Worm (Caenorhabditis elegans) whole organism, L4 larva: ENCODE data around the gene tor-2.
A peak's percentile ranks its signal among the peaks of the same experiment; 100 is the strongest.

Source experiments
- F37D6.2 ChIP-seq: sonication (generic microtip); optimal IDR thresholded peaks from 2 replicates; lab custom pipeline; 2016; ENCODE audit warnings: mild to moderate bottlenecking, missing genetic modification characterization, missing compliant biosample characterization
- R02D3.7 ChIP-seq: fragments of 150-350 bp; sonication (generic microtip); optimal IDR thresholded peaks from 3 replicates; lab custom pipeline; 2014; ENCODE audit warnings: missing biosample characterization, missing genetic modification characterization
- T26A8.4 ChIP-seq: fragments of 200-800 bp; sonication (Bioruptor generic); IDR thresholded peaks from 2 replicates; pipeline ENCODE4 v1.3.6; 2022; ENCODE audit warnings: missing genetic modification characterization, missing compliant biosample characterization
- Y48G9A.11 ChIP-seq: fragments of 200-800 bp; sonication (Bioruptor generic); IDR thresholded peaks from 2 replicates; pipeline ENCODE4 v1.3.6; 2022; ENCODE audit warnings: missing genetic modification reagents, missing genetic modification characterization, missing compliant biosample characterization
- ZK546.5 ChIP-seq, 2 experiments: sonication (generic microtip); optimal IDR thresholded peaks; 2 replicates each; lab custom pipeline; 2017; ENCODE audit warnings: missing biosample characterization in 2 of 2, missing genetic modification characterization in 2 of 2
- aly-2 ChIP-seq: sonication (generic microtip); optimal IDR thresholded peaks from 2 replicates; lab custom pipeline; 2018; ENCODE audit warnings: missing biosample characterization, missing genetic modification characterization
- ama-1 ChIP-seq: fragments of 150-350 bp; optimal IDR thresholded peaks from 2 replicates; lab custom pipeline; 2014; ENCODE audit warnings: inconsistent platforms, mixed read lengths
- attf-4 ChIP-seq: sonication (generic microtip); optimal IDR thresholded peaks from 3 replicates; lab custom pipeline; 2017; ENCODE audit warnings: missing biosample characterization, missing genetic modification characterization
- ceh-82 ChIP-seq: sonication (generic microtip); optimal IDR thresholded peaks from 2 replicates; lab custom pipeline; 2017; ENCODE audit warnings: missing biosample characterization, missing genetic modification characterization
- ces-1 ChIP-seq: fragments of 150-350 bp; sonication (generic microtip); optimal IDR thresholded peaks from 4 replicates; lab custom pipeline; 2014; ENCODE audit warnings: missing biosample characterization, missing genetic modification reagents, missing genetic modification characterization
- daf-12 ChIP-seq: fragments of 150-350 bp; optimal IDR thresholded peaks from 2 replicates; lab custom pipeline; 2014; ENCODE audit warnings: missing biosample characterization, missing genetic modification reagents, missing genetic modification characterization
- daf-19 ChIP-seq: fragments of 200-800 bp; sonication (Bioruptor generic); conservative IDR thresholded peaks from 2 replicates; pipeline ENCODE4 v1.3.6; 2022; ENCODE audit warnings: missing genetic modification characterization, missing compliant biosample characterization
- dmd-6 ChIP-seq: fragments of 200-800 bp; sonication (Bioruptor generic); IDR thresholded peaks from 2 replicates; pipeline ENCODE4 v1.3.6; 2022; ENCODE audit warnings: missing genetic modification reagents, missing genetic modification characterization, missing compliant biosample characterization
- dmd-9 ChIP-seq: fragments of 200-800 bp; sonication (Bioruptor generic); IDR thresholded peaks from 2 replicates; pipeline ENCODE4 v1.3.6; 2022; ENCODE audit warnings: missing genetic modification reagents, missing genetic modification characterization, missing compliant biosample characterization
- dpl-1 ChIP-seq: fragments of 150-350 bp; optimal IDR thresholded peaks from 2 replicates; lab custom pipeline; 2014; ENCODE audit warnings: missing biosample characterization, missing genetic modification reagents, missing genetic modification characterization
- egl-27 ChIP-seq: sonication (generic microtip); optimal IDR thresholded peaks from 3 replicates; lab custom pipeline; 2017; ENCODE audit warnings: missing biosample characterization, missing genetic modification reagents, missing genetic modification characterization
- hif-1 ChIP-seq, 2 experiments: sonication (generic microtip); optimal IDR thresholded peaks; 2 replicates each; lab custom pipeline; 2016 to 2017; ENCODE audit warnings: missing compliant biosample characterization in 2 of 2, missing genetic modification characterization in 2 of 2, missing genetic modification reagents in 2 of 2, missing genotype in 2 of 2, mild to moderate bottlenecking in 1 of 2
- hlh-11 ChIP-seq: fragments of 200-800 bp; sonication (Bioruptor generic); optimal IDR thresholded peaks from 2 replicates; lab custom pipeline; 2018; ENCODE audit warnings: mild to moderate bottlenecking, missing genetic modification characterization, missing compliant biosample characterization
- hlh-30 ChIP-seq: sonication (generic microtip); optimal IDR thresholded peaks from 2 replicates; lab custom pipeline; 2017; ENCODE audit warnings: antibody characterized with exemption, mild to moderate bottlenecking, missing genetic modification characterization, missing compliant biosample characterization; ENCODE audit not compliant: insufficient read depth
- hmg-1.1 ChIP-seq: fragments of 200-800 bp; sonication (Bioruptor generic); IDR thresholded peaks from 2 replicates; pipeline ENCODE4 v1.3.6; 2022; ENCODE audit warnings: missing genetic modification reagents, missing genetic modification characterization, missing compliant biosample characterization
- lin-1 ChIP-seq: fragments of 200-800 bp; sonication (Bioruptor generic); IDR thresholded peaks from 2 replicates; pipeline ENCODE4 v1.3.6; 2022; ENCODE audit warnings: missing genetic modification reagents, missing genetic modification characterization, missing compliant biosample characterization
- lin-13 ChIP-seq: fragments of 150-350 bp; optimal IDR thresholded peaks from 2 replicates; lab custom pipeline; 2014; ENCODE audit warnings: missing biosample characterization, missing genetic modification reagents, missing genetic modification characterization
- lin-15B ChIP-seq: fragments of 150-350 bp; sonication (generic microtip); optimal IDR thresholded peaks from 3 replicates; lab custom pipeline; 2014; ENCODE audit warnings: missing biosample characterization, missing genetic modification characterization
- lir-3 ChIP-seq: sonication (generic microtip); optimal IDR thresholded peaks from 2 replicates; lab custom pipeline; 2016; ENCODE audit warnings: mild to moderate bottlenecking, missing genetic modification characterization, missing compliant biosample characterization
- madf-5 ChIP-seq, 2 experiments: fragments of 200-800 bp; sonication (Bioruptor generic); IDR thresholded peaks; 2 replicates each; pipeline ENCODE4 v1.3.6; 2022; ENCODE audit warnings: missing compliant biosample characterization in 2 of 2, missing genetic modification characterization in 2 of 2
- mdt-29 ChIP-seq: fragments of 200-800 bp; sonication (Bioruptor generic); IDR thresholded peaks from 2 replicates; pipeline ENCODE4 v1.3.6; 2022; ENCODE audit warnings: missing genetic modification reagents, missing genetic modification characterization, missing compliant biosample characterization
- mep-1 ChIP-seq: fragments of 150-350 bp; sonication (generic microtip); optimal IDR thresholded peaks from 3 replicates; lab custom pipeline; 2014; ENCODE audit warnings: missing biosample characterization, missing genetic modification characterization
- nhr-10 ChIP-seq: fragments of 150-350 bp; optimal IDR thresholded peaks from 2 replicates; lab custom pipeline; 2014; ENCODE audit warnings: missing biosample characterization, missing genetic modification characterization
- nhr-102 ChIP-seq: sonication (generic microtip); optimal IDR thresholded peaks from 2 replicates; lab custom pipeline; 2016; ENCODE audit warnings: mild to moderate bottlenecking, missing genetic modification characterization, moderate library complexity, missing compliant biosample characterization
- nhr-25 ChIP-seq: sonication (generic microtip); optimal IDR thresholded peaks from 2 replicates; lab custom pipeline; 2017; ENCODE audit warnings: missing genetic modification characterization, mild to moderate bottlenecking, missing compliant biosample characterization, antibody characterized with exemption, moderate library complexity, borderline replicate concordance; ENCODE audit not compliant: insufficient read depth
- nhr-42 ChIP-seq: fragments of 200-800 bp; sonication (Bioruptor generic); IDR thresholded peaks from 2 replicates; pipeline ENCODE4 v1.3.6; 2022; ENCODE audit warnings: missing genetic modification characterization, missing compliant biosample characterization
- nhr-6 ChIP-seq: fragments of 150-350 bp; optimal IDR thresholded peaks from 2 replicates; lab custom pipeline; 2014; ENCODE audit warnings: missing biosample characterization, missing genetic modification characterization
- pqm-1 ChIP-seq: sonication (generic microtip); optimal IDR thresholded peaks from 2 replicates; lab custom pipeline; 2017; ENCODE audit warnings: missing biosample characterization, missing genetic modification characterization
- rbr-2 ChIP-seq: sonication (generic microtip); optimal IDR thresholded peaks from 2 replicates; lab custom pipeline; 2016; ENCODE audit warnings: missing genotype, missing genetic modification characterization, missing compliant biosample characterization
- saeg-2 ChIP-seq: fragments of 200-800 bp; sonication (Bioruptor generic); IDR thresholded peaks from 2 replicates; pipeline ENCODE4 v1.3.6; 2022; ENCODE audit warnings: missing genetic modification reagents, missing genetic modification characterization, missing compliant biosample characterization
- set-16 ChIP-seq: fragments of 200-800 bp; sonication (Bioruptor generic); IDR thresholded peaks from 2 replicates; pipeline ENCODE4 v1.3.6; 2022; ENCODE audit warnings: missing genetic modification reagents, missing genetic modification characterization, missing compliant biosample characterization
- skn-1 ChIP-seq: fragments of 150-350 bp; optimal IDR thresholded peaks from 2 replicates; lab custom pipeline; 2014; ENCODE audit warnings: missing biosample characterization, missing genetic modification characterization
- snpc-1.2 ChIP-seq: fragments of 200-800 bp; sonication (Bioruptor generic); IDR thresholded peaks from 2 replicates; pipeline ENCODE4 v1.3.6; 2022; ENCODE audit warnings: missing genetic modification reagents, missing genetic modification characterization, missing compliant biosample characterization
- snpc-4 ChIP-seq: fragments of 150-350 bp; optimal IDR thresholded peaks from 2 replicates; lab custom pipeline; 2014; ENCODE audit warnings: missing biosample characterization, missing genetic modification characterization
- spr-1 ChIP-seq: sonication (generic microtip); optimal IDR thresholded peaks from 2 replicates; lab custom pipeline; 2016; ENCODE audit warnings: mild to moderate bottlenecking, missing genetic modification characterization, missing compliant biosample characterization
- tag-97 ChIP-seq: fragments of 200-800 bp; sonication (Bioruptor generic); IDR thresholded peaks from 2 replicates; pipeline ENCODE4 v1.3.6; 2022; ENCODE audit warnings: missing genetic modification characterization, missing compliant biosample characterization
- unc-130 ChIP-seq: sonication (generic microtip); optimal IDR thresholded peaks from 2 replicates; lab custom pipeline; 2016; ENCODE audit warnings: missing genetic modification reagents, missing genetic modification characterization, missing compliant biosample characterization
- unc-62 ChIP-seq, 3 experiments: fragments of 150-350 bp in 1 of 3; sonication (generic microtip); optimal IDR thresholded peaks in 2 of 3; peaks in 1 of 3; 1 replicate in 1 of 3; 2 replicates in 2 of 3; lab custom pipeline; 2014 to 2017; ENCODE audit warnings: missing biosample characterization in 3 of 3, missing genetic modification characterization in 3 of 3, missing genetic modification reagents in 3 of 3, missing genotype in 1 of 3
- zag-1 ChIP-seq: fragments of 150-350 bp; optimal IDR thresholded peaks from 2 replicates; lab custom pipeline; 2014; ENCODE audit warnings: missing biosample characterization, missing genetic modification characterization
- zfp-3 ChIP-seq: fragments of 200-800 bp; sonication (Bioruptor generic); conservative IDR thresholded peaks from 2 replicates; pipeline ENCODE4 v1.3.6; 2022; ENCODE audit warnings: missing genetic modification reagents, missing genetic modification characterization, missing compliant biosample characterization
- ztf-7 ChIP-seq: fragments of 150-350 bp; optimal IDR thresholded peaks from 2 replicates; lab custom pipeline; 2014; ENCODE audit warnings: missing biosample characterization, missing genetic modification characterization

tor-2 gene

DNA sequence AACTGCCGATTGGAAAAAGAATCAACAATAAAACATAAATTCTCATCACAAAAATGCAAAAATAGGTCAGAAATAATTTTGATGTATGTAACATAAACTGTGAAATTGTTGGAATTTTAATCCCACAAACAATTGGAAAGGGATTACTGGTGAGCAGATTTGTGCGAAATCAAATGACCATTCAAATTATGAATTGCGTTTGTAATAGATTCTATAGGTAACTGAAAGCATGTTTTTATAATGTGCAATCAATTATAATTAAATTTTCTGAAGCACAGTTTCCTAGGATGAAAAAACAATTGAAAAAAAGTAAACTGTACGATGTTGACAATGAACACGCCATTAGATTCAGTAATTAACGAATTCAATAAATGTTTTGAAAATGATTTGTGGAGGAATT is 1.8 kb upstream of the tor-2 start, which contains the start of gene tor-1:
tor-1 (minus strand) TSS at position 101 of the 400 bp plus-strand sequence.
- TF ChIP-seq ztf-7 (tag; lab: Kevin White, UChicago) (no peak), skn-1 (tag; lab: Kevin White, UChicago) (no peak), hlh-30 (tag; lab: Kevin White, UChicago) (no peak), dmd-6 (GFP tag; lab: Robert Waterston, UW) (no peak), T26A8.4 (GFP tag; lab: Robert Waterston, UW) (no peak), nhr-6 (tag; lab: Kevin White, UChicago) (no peak)

ce11 chrIV:13982425-13982824 is 1.5 kb downstream of the tor-2 start, which contains the start of gene gei-18:
Gene gei-18 (minus strand): TSS chrIV:13982525.
- TF ChIP-seq unc-62 (GFP tag; optimal IDR thresholded peaks at IDR 0.05 in 1 of 2; lab: Kevin White, UChicago): no peak
- TF ChIP-seq unc-62 (tag; optimal IDR thresholded peaks at IDR 0.05; lab: Kevin White, UChicago): no peak
- no peak for TF ChIP-seq ama-1 (lab: Kevin White, UChicago)
- no peak for TF ChIP-seq hif-1 (tag; optimal IDR thresholded peaks at IDR 0.05; lab: Kevin White, UChicago)
- no peak for TF ChIP-seq unc-130 (GFP tag; lab: Kevin White, UChicago)
- TF ChIP-seq pqm-1 (tag; lab: Kevin White, UChicago): no peak
- no peak for TF ChIP-seq lin-15B (tag; lab: Kevin White, UChicago)
- TF ChIP-seq saeg-2 (GFP tag; lab: Robert Waterston, UW): no peak
- TF ChIP-seq, all 104 proteins: peak for 0

DNA sequence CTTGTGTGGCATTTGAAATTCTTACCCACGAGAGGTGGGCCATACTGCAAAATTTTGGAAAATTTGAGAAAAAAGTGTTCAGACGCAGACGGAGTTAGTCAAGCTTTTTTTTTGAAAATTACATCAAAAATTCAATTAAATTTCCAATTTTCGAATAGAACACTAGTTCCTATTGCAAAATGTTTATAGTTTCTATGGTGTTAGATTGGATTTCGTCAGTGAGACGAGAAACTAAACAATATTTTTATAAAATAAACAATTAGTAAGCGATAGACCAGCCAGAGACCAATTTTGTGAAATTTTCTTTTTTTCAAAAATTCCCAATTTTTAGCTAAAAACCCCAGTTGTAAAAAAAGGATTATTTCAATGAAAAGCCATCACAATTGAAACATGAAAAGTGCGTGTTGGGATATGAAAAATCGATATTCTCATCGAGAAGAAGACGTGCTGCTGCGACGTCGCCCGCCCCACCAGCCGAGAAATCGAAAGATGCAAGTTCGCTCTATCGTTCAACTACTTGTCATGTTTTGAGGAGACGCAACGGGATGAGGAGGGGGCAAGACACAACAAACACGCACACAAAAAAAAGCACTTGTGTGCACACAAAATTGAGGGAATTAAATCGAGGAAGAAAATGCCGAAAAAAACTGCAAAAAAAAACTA is 4.0 kb downstream of the tor-2 start, which contains the start of gene dnbp-1:
dnbp-1 (minus strand) TSS at position 51 of the 663 bp plus-strand sequence.
- TF ChIP-seq nhr-25 (tag; lab: Kevin White, UChicago): no peak
- TF ChIP-seq zfp-3: no peak
- TF ChIP-seq nhr-42 (GFP tag; lab: Robert Waterston, UW): no peak
- peak; percentile 29 for TF ChIP-seq ztf-7 (tag; lab: Kevin White, UChicago)
- TF ChIP-seq hlh-30 (tag; lab: Kevin White, UChicago): peak; percentile 78
- peak; percentile 2 for TF ChIP-seq spr-1 (tag; lab: Kevin White, UChicago)
- no peak for TF ChIP-seq R02D3.7 (tag; lab: Kevin White, UChicago)
- TF ChIP-seq mdt-29 (GFP tag; lab: Robert Waterston, UW): no peak
- no peak for TF ChIP-seq dmd-9
- TF ChIP-seq lin-1 (GFP tag; lab: Robert Waterston, UW): no peak
- TF ChIP-seq dpl-1: peak; percentile 61
- no peak for TF ChIP-seq tag-97
- no peak for TF ChIP-seq madf-5 (GFP tag; IDR thresholded peaks at IDR 0.05; lab: Robert Waterston, UW)
- no peak for TF ChIP-seq ZK546.5 (tag; optimal IDR thresholded peaks at IDR 0.05; lab: Kevin White, UChicago)
- TF ChIP-seq Y48G9A.11 (GFP tag; lab: Robert Waterston, UW): no peak
- no peak for TF ChIP-seq attf-4 (tag; lab: Kevin White, UChicago)
- TF ChIP-seq hmg-1.1 (GFP tag; lab: Robert Waterston, UW): no peak; the same call in 1 of the 2 replicates
- TF ChIP-seq nhr-10 (tag; lab: Kevin White, UChicago): no peak
- no peak for TF ChIP-seq set-16 (GFP tag; lab: Robert Waterston, UW)
- TF ChIP-seq ceh-82 (tag; lab: Kevin White, UChicago): no peak
- no peak for TF ChIP-seq dmd-6 (GFP tag; lab: Robert Waterston, UW)
- no peak for TF ChIP-seq snpc-1.2
- no peak for TF ChIP-seq daf-12 (tag; lab: Kevin White, UChicago)
- TF ChIP-seq daf-19 (GFP tag; lab: Robert Waterston, UW): no peak
- TF ChIP-seq zag-1 (tag; lab: Kevin White, UChicago): no peak
- peak; percentile 60 for TF ChIP-seq lin-13 (GFP tag; lab: Kevin White, UChicago)
- TF ChIP-seq lir-3 (tag; lab: Kevin White, UChicago): no peak
- peak; percentile 36 for TF ChIP-seq F37D6.2 (tag; lab: Kevin White, UChicago)
- TF ChIP-seq saeg-2 (GFP tag; lab: Robert Waterston, UW): no peak
- TF ChIP-seq snpc-4: no peak
- TF ChIP-seq mep-1 (tag; lab: Kevin White, UChicago): peak; percentile 88
- TF ChIP-seq egl-27 (tag; lab: Kevin White, UChicago): no peak
- TF ChIP-seq nhr-102: no peak
- TF ChIP-seq aly-2 (tag; lab: Kevin White, UChicago): no peak
- peak; percentile 80 for TF ChIP-seq rbr-2 (tag; lab: Kevin White, UChicago)
- no peak for TF ChIP-seq ces-1 (GFP tag; lab: Kevin White, UChicago)
- TF ChIP-seq hlh-11 (tag; lab: Kevin White, UChicago): no peak
